Worm (Caenorhabditis elegans): Measurements from ENCODE around the gene C37C3.9.
A peak's percentile ranks its signal among the peaks of the same experiment; 100 is the strongest.

C37C3.9 gene

DNA sequence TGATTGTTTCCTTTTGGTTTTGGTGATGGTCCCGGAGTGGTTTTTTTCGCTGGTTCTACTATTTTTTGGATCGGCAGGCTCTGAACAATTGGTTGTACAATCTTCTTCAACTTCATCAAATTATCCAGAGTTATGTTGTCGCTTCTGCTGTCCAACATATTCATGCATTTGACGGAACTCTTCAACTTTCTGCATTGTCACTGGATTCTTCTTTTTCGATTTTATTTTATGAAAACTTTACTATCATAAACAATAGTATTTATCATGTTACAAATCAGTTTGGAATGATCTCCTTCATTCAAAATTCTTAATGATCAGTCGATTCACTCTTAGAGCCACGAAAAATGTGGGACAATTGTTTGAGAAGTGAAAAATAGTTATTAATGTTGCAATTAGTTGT lies 2.4 kb downstream of the C37C3.9 start:
- TF ChIP-seq nhr-11 (tag; optimal IDR thresholded peaks at IDR 0.05) (no peak), nhr-77 (tag; optimal IDR thresholded peaks at IDR 0.05) (no peak), hmg-11 (tag; optimal IDR thresholded peaks at IDR 0.05) (no peak), nhr-237 (tag; optimal IDR thresholded peaks at IDR 0.05) (no peak), nhr-43 (tag; optimal IDR thresholded peaks at IDR 0.05; ENCODE audit: poor library complexity, severe bottlenecking) (no peak), elt-2 (tag; optimal IDR thresholded peaks at IDR 0.05) (no peak), lsy-12 (tag; optimal IDR thresholded peaks at IDR 0.05) (no peak), fkh-2 (tag; optimal IDR thresholded peaks at IDR 0.05) (no peak), elt-1 (tag; optimal IDR thresholded peaks at IDR 0.05) (no peak), jun-1 (tag; optimal IDR thresholded peaks at IDR 0.05) (no peak), daf-12 (tag; optimal IDR thresholded peaks at IDR 0.05) (no peak), ztf-4 (tag; optimal IDR thresholded peaks at IDR 0.05) (no peak), tbx-2 (tag; optimal IDR thresholded peaks at IDR 0.05) (no peak), egl-5 (tag; optimal IDR thresholded peaks at IDR 0.05) (no peak)

DNA sequence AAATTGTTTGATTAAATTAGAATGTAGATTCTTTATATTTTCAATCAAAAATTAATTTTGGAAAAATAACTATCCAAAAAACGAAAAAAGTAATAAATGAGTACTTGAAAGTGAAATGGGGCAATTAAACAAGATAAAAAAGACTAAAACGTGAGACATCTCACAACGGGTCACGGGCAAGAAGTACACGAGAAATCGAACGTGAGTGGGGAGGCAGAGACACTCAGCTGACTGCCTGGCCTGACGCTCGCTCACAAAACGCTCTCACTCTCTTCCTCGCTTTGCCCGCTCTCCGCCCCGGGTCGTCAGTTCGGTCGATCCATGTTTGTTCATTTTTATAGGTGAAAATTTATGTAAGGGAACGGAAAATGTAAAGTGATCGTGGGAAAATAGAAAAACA lies 6.2 kb downstream of the C37C3.9 start:
- TF ChIP-seq pha-4 (tag; optimal IDR thresholded peaks at IDR 0.05) (peak; percentile 45), zag-1 (tag; optimal IDR thresholded peaks at IDR 0.05) (no peak), hmg-11 (tag; optimal IDR thresholded peaks at IDR 0.05) (peak; percentile 38), nhr-67 (tag; optimal IDR thresholded peaks at IDR 0.05) (no peak), elt-3 (tag; optimal IDR thresholded peaks at IDR 0.05) (no peak), nhr-28 (tag; optimal IDR thresholded peaks at IDR 0.05) (no peak), ztf-4 (tag; optimal IDR thresholded peaks at IDR 0.05) (no peak), nhr-23 (tag; optimal IDR thresholded peaks at IDR 0.05) (peak; percentile 15), ama-1 (optimal IDR thresholded peaks at IDR 0.05) (peak; percentile 8), mdl-1 (tag; optimal IDR thresholded peaks at IDR 0.05) (no peak), elt-2 (tag; optimal IDR thresholded peaks at IDR 0.05) (peak; percentile 31), nhr-76 (tag; optimal IDR thresholded peaks at IDR 0.05) (no peak), ceh-28 (tag; optimal IDR thresholded peaks at IDR 0.05) (no peak), sea-2 (GFP tag; optimal IDR thresholded peaks at IDR 0.05) (no peak)

DNA sequence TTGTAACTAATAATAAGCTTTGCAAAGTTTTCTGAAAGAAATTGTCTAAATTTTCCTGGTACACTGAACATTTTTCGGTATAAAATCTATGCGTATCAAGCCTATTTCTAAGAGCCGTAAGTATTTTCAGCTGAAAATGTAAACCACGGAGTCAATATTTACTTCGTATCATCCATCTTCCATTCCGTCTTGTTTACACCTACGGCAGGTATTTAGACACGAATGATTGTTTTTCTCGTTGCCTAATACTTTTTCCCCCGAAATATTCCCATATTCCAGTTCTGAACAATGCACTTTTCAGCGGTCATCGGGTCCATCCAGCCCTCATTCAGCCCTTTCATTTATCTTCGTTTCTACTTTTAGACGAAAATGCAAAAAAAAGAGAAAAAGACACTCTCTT lies 6.8 kb downstream of the C37C3.9 start:
- TF ChIP-seq lsy-12 (tag; optimal IDR thresholded peaks at IDR 0.05) (no peak), lin-39 (tag; optimal IDR thresholded peaks at IDR 0.05) (peak; percentile 32), pha-4 (tag; optimal IDR thresholded peaks at IDR 0.05) (peak; percentile 88)

ce11 chrV:7847170-7847569 lies 7.3 kb downstream of the C37C3.9 start, which contains the start of gene memo-1:
memo-1 (minus strand) TSS chrV:7847171.
- TF ChIP-seq elt-3 (tag; optimal IDR thresholded peaks at IDR 0.05) (no peak), lin-39 (tag; optimal IDR thresholded peaks at IDR 0.05) (no peak), ceh-9 (tag; optimal IDR thresholded peaks at IDR 0.05) (no peak), ztf-4 (tag; optimal IDR thresholded peaks at IDR 0.05) (no peak), unc-39 (tag; optimal IDR thresholded peaks at IDR 0.05) (no peak), nhr-77 (tag; optimal IDR thresholded peaks at IDR 0.05) (no peak), jun-1 (tag; optimal IDR thresholded peaks at IDR 0.05) (no peak), nhr-12 (tag; optimal IDR thresholded peaks at IDR 0.05) (no peak)

ce11 chrV:7842228-7842627 lies 12.3 kb downstream of the C37C3.9 start, which contains the start of gene grd-8:
grd-8 (plus strand) TSS chrV:7842528.
- no peak for TF ChIP-seq elt-2 (tag; optimal IDR thresholded peaks at IDR 0.05)

DNA sequence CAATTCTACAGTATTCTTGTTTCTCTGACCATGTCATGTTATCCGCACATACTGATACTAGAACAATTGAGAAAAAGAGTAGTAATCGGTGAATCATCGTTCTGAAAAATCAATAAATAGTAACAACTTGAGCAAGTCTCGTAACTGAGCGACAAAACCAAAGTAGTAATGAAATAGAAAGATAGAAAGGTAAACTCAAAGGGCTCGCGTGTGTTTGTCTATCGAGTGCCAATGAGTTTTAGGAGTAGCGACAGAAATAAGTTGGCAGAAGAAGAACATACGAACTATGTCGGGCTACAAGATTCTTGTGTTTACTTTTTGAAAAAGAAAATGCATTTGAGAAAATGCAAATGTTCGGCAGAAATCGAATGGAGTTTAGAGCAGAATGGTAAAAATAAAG lies 15.0 kb downstream of the C37C3.9 start, which contains the start of gene C37C3.12:
C37C3.12 (minus strand) TSS at position 101 of the 400 bp plus-strand sequence.
- TF ChIP-seq pha-4 (tag; optimal IDR thresholded peaks at IDR 0.05) (peak; percentile 78), unc-62 (GFP tag; optimal IDR thresholded peaks at IDR 0.05) (no peak)

- TF ChIP-seq pha-4 (tag; optimal IDR thresholded peaks at IDR 0.05) (peak; percentile 50), zag-1 (tag; optimal IDR thresholded peaks at IDR 0.05) (no peak)
Observed at ce11 chrV:7837809-7838208, 16.7 kb downstream of the C37C3.9 start, which contains the start of gene ttr-33. ttr-33 (minus strand) TSS chrV:7837909.

Data from whole organism, L3 larva.